Fruit fly (Drosophila melanogaster) whole organism, wandering third instar larva: Measurements from ENCODE around the gene Gip.

Experiments used
- Abd-B ChIP-seq: fragments of >200 bp; optimal IDR thresholded peaks from 2 replicates; lab custom pipeline; 2017; ENCODE audit warnings: missing biosample characterization, missing genetic modification characterization
- CG32264 ChIP-seq: fragments of 200-800 bp; sonication (Bioruptor generic); optimal IDR thresholded peaks from 2 replicates; lab custom pipeline; 2016; ENCODE audit warnings: missing biosample characterization, missing genetic modification characterization
- CG9705 ChIP-seq: fragments of 200-800 bp; sonication (Bioruptor generic); optimal IDR thresholded peaks from 2 replicates; lab custom pipeline; 2018; ENCODE audit warnings: missing biosample characterization, mild to moderate bottlenecking, missing genetic modification characterization
- CrebA ChIP-seq: fragments of 200-800 bp; sonication (Bioruptor generic); optimal IDR thresholded peaks from 2 replicates; lab custom pipeline; 2016; ENCODE audit warnings: missing biosample characterization, mild to moderate bottlenecking, missing genetic modification characterization, borderline replicate concordance
- Dfd ChIP-seq: fragments of >200 bp; optimal IDR thresholded peaks from 2 replicates; lab custom pipeline; 2017; ENCODE audit warnings: missing biosample characterization, missing genetic modification characterization
- Dif ChIP-seq: fragments of 200-275, 200-300 bp; sonication (Bioruptor generic); optimal IDR thresholded peaks from 2 replicates; lab custom pipeline; 2018; ENCODE audit warnings: missing biosample characterization, missing genetic modification characterization; ENCODE audit not compliant: partially characterized antibody
- GATAd ChIP-seq: sonication (Bioruptor generic); optimal IDR thresholded peaks from 2 replicates; lab custom pipeline; 2016; ENCODE audit warnings: missing biosample characterization, missing genetic modification characterization
- HLH106 ChIP-seq: fragments of 200-800 bp; optimal IDR thresholded peaks from 3 replicates; lab custom pipeline; 2019; ENCODE audit warnings: missing biosample characterization, mild to moderate bottlenecking, missing genetic modification characterization, moderate library complexity
- Hnf4 ChIP-seq: fragments of 200-800 bp; sonication (Bioruptor generic); optimal IDR thresholded peaks from 2 replicates; lab custom pipeline; 2016; ENCODE audit warnings: missing biosample characterization, mild to moderate bottlenecking, missing genetic modification characterization
- Hr78 ChIP-seq: fragments of >200 bp; optimal IDR thresholded peaks from 2 replicates; lab custom pipeline; 2017; ENCODE audit warnings: missing biosample characterization, missing genetic modification characterization
- Hr83 ChIP-seq: fragments of 200-300 bp; sonication (Bioruptor generic); optimal IDR thresholded peaks from 2 replicates; lab custom pipeline; 2016; ENCODE audit warnings: missing biosample characterization, mild to moderate bottlenecking, missing genetic modification characterization, moderate library complexity; ENCODE audit not compliant: poor library complexity, severe bottlenecking
- Jra ChIP-seq: sonication (Bioruptor generic); optimal IDR thresholded peaks from 2 replicates; lab custom pipeline; 2016; ENCODE audit warnings: missing biosample characterization, missing genetic modification characterization
- Mio ChIP-seq: sonication (Bioruptor generic); optimal IDR thresholded peaks from 2 replicates; lab custom pipeline; 2016; ENCODE audit warnings: missing biosample characterization, missing genetic modification characterization
- Myc ChIP-seq: fragments of >200 bp; optimal IDR thresholded peaks from 2 replicates; lab custom pipeline; 2017
- N ChIP-seq: fragments of >200 bp; optimal IDR thresholded peaks from 2 replicates; lab custom pipeline; 2018; ENCODE audit warnings: missing biosample characterization, missing external identifiers, missing genetic modification characterization
- OdsH ChIP-seq: fragments of 200-800 bp; sonication (Bioruptor generic); optimal IDR thresholded peaks from 2 replicates; lab custom pipeline; 2016; ENCODE audit warnings: missing biosample characterization, mild to moderate bottlenecking, missing genetic modification characterization
- Rel ChIP-seq, 2 experiments: fragments of 200-800 bp; sonication (Bioruptor generic) in 1 of 2; optimal IDR thresholded peaks; 2 replicates in 1 of 2; 3 replicates in 1 of 2; lab custom pipeline; 2016 to 2019; ENCODE audit warnings: mild to moderate bottlenecking in 2 of 2, missing biosample characterization in 2 of 2, missing genetic modification characterization in 2 of 2, moderate library complexity in 1 of 2
- Sp1 ChIP-seq: fragments of 200-800 bp; sonication (Bioruptor generic); optimal IDR thresholded peaks from 3 replicates; lab custom pipeline; 2019; ENCODE audit warnings: missing biosample characterization, mild to moderate bottlenecking, missing genetic modification characterization, moderate library complexity
- Vsx2 ChIP-seq: fragments of 200-300, 225-300 bp; sonication (Bioruptor generic); optimal IDR thresholded peaks from 2 replicates; lab custom pipeline; 2018; ENCODE audit warnings: missing biosample characterization, missing genetic modification characterization; ENCODE audit not compliant: partially characterized antibody
- br ChIP-seq: fragments of 200-800 bp; sonication (Bioruptor generic); optimal IDR thresholded peaks from 2 replicates; lab custom pipeline; 2016; ENCODE audit warnings: missing biosample characterization, missing genetic modification characterization
- brk ChIP-seq: fragments of 200-800 bp; sonication (Bioruptor generic); optimal IDR thresholded peaks from 2 replicates; lab custom pipeline; 2016; ENCODE audit warnings: missing biosample characterization, mild to moderate bottlenecking, missing genetic modification characterization
- dl ChIP-seq, 2 experiments: fragments of 175-275, 200-275 bp in 1 of 2; fragments of 200-275 bp in 1 of 2; sonication (Bioruptor generic); optimal IDR thresholded peaks; lab custom pipeline; 2018; ENCODE audit warnings: mild to moderate bottlenecking in 2 of 2, missing biosample characterization in 2 of 2, missing genetic modification characterization in 2 of 2, moderate library complexity in 2 of 2; ENCODE audit not compliant: partially characterized antibody in 2 of 2, insufficient read depth in 1 of 2
- dmrt93B ChIP-seq: fragments of 200-800 bp; sonication (Bioruptor generic); optimal IDR thresholded peaks from 2 replicates; lab custom pipeline; 2018; ENCODE audit warnings: missing biosample characterization, mild to moderate bottlenecking, missing genetic modification characterization
- dsf ChIP-seq: sonication (Bioruptor generic); optimal IDR thresholded peaks from 2 replicates; lab custom pipeline; 2016; ENCODE audit warnings: missing biosample characterization, missing genetic modification characterization, borderline replicate concordance
- ey ChIP-seq: fragments of 200-800 bp; sonication (Bioruptor generic); optimal IDR thresholded peaks from 2 replicates; lab custom pipeline; 2016; ENCODE audit warnings: missing biosample characterization, missing genetic modification characterization
- foxo ChIP-seq, 2 experiments: fragments of 200-800 bp; sonication (Bioruptor generic); optimal IDR thresholded peaks; 2 replicates in 1 of 2; 3 replicates in 1 of 2; lab custom pipeline; 2016 to 2017; ENCODE audit warnings: missing biosample characterization in 2 of 2, missing genetic modification characterization in 2 of 2
- fru ChIP-seq: fragments of 200-800 bp; sonication (Bioruptor generic); optimal IDR thresholded peaks from 3 replicates; lab custom pipeline; 2016; ENCODE audit warnings: missing biosample characterization, mild to moderate bottlenecking, missing genetic modification characterization
- h ChIP-seq: fragments of 200-800 bp; sonication (Bioruptor generic); optimal IDR thresholded peaks from 3 replicates; lab custom pipeline; 2016; ENCODE audit warnings: missing biosample characterization, mild to moderate bottlenecking, missing genetic modification characterization
- jim ChIP-seq: fragments of 175-275, 200-325 bp; sonication (Bioruptor generic); optimal IDR thresholded peaks from 2 replicates; lab custom pipeline; 2016; ENCODE audit warnings: missing biosample characterization, mild to moderate bottlenecking, missing genetic modification characterization
- lola ChIP-seq: fragments of >200 bp; optimal IDR thresholded peaks from 2 replicates; lab custom pipeline; 2017; ENCODE audit warnings: missing biosample characterization, missing genetic modification characterization
- pan ChIP-seq: fragments of >200 bp; optimal IDR thresholded peaks from 2 replicates; lab custom pipeline; 2017
- psq ChIP-seq: fragments of 200-800 bp; sonication (Bioruptor generic); optimal IDR thresholded peaks from 3 replicates; lab custom pipeline; 2017; ENCODE audit warnings: missing biosample characterization, mild to moderate bottlenecking, missing genetic modification characterization, moderate library complexity
- rgr ChIP-seq: fragments of 200-800 bp; sonication (Bioruptor generic); optimal IDR thresholded peaks from 3 replicates; lab custom pipeline; 2016; ENCODE audit warnings: missing biosample characterization, mild to moderate bottlenecking, missing genetic modification characterization
- sage ChIP-seq: fragments of 200-800 bp; sonication (Bioruptor generic); optimal IDR thresholded peaks from 2 replicates; lab custom pipeline; 2016; ENCODE audit warnings: missing biosample characterization, mild to moderate bottlenecking, missing genetic modification characterization
- sv ChIP-seq: fragments of 200-800 bp; sonication (Bioruptor generic); optimal IDR thresholded peaks from 3 replicates; lab custom pipeline; 2016; ENCODE audit warnings: missing biosample characterization, missing genetic modification characterization
- tai ChIP-seq: sonication (Bioruptor generic); optimal IDR thresholded peaks from 2 replicates; lab custom pipeline; 2016; ENCODE audit warnings: missing biosample characterization, missing genetic modification characterization
- usp ChIP-seq: fragments of >200 bp; optimal IDR thresholded peaks from 2 replicates; lab custom pipeline; 2017; ENCODE audit warnings: missing biosample characterization, missing genetic modification characterization
- woc ChIP-seq: sonication (Bioruptor generic); optimal IDR thresholded peaks from 2 replicates; lab custom pipeline; 2016; ENCODE audit warnings: missing biosample characterization, mild to moderate bottlenecking, missing genetic modification characterization

The Gip gene

DNA sequence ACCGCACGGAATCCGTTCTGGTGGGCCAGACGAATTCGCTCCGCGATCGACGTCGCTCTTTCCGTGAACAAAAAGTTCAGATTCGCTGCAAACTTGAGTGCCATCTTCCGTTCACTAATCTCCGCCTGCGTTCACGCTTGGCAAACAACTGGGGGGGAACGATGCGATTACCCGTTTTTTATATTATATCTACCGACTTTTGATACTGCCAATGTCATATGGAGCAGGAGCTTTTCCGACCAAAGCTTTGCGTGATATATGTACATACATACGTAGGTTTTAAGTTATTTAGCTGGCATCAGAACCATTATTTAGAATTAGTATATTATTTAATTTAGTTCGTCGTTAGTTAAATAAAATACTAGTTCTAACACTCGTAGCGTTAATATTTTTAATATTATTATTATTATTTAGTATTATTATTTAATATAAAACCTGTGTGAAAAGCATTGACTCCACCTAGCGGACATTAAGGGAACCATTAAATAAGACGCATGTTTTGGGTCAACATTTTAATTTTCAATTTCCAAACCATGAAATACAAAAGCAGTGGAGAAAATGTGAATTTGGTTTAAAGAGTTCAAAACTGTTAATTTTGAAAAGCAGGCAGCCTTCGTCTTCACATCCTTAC, at the start of gene Gip:
Gip (minus strand) TSS at position 214 of the 631 bp plus-strand sequence.
- TF ChIP-seq lola (GFP tag; lab: Kevin White, UChicago), result no peak
- no peak for TF ChIP-seq N
- no peak for TF ChIP-seq CrebA
- no peak for TF ChIP-seq Rel (GFP tag; optimal IDR thresholded peaks at IDR 0.05; lab: Kevin White, UChicago)
- peak; percentile 73 for TF ChIP-seq Rel (tag; optimal IDR thresholded peaks at IDR 0.05; lab: Kevin White, UChicago)
- TF ChIP-seq OdsH, result peak; percentile 19
- no peak for TF ChIP-seq dmrt93B
- peak; percentile 65 for TF ChIP-seq Vsx2 (GFP tag; lab: Kevin White, UChicago)
- peak; percentile 68 for TF ChIP-seq h (GFP tag; lab: Kevin White, UChicago)
- TF ChIP-seq dl (GFP tag; optimal IDR thresholded peaks at IDR 0.05; lab: Kevin White, UChicago; ENCODE audit: insufficient read depth in 1 of 2, partially characterized antibody in 2 of 2), result no peak
- TF ChIP-seq Dif, result peak; percentile 35
- TF ChIP-seq jim (GFP tag; lab: Kevin White, UChicago), result no peak
- TF ChIP-seq HLH106 (tag; lab: Kevin White, UChicago), result peak; percentile 2
- TF ChIP-seq Mio (GFP tag; lab: Kevin White, UChicago), result no peak
- TF ChIP-seq psq, result no peak
- peak; percentile 55 for TF ChIP-seq br
- no peak for TF ChIP-seq sv (GFP tag; lab: Kevin White, UChicago)
- no peak for TF ChIP-seq woc (GFP tag; lab: Kevin White, UChicago)
- TF ChIP-seq ey (GFP tag; lab: Kevin White, UChicago), result no peak
- TF ChIP-seq dsf (GFP tag; lab: Kevin White, UChicago), result no peak
- no peak for TF ChIP-seq Dfd (GFP tag; lab: Kevin White, UChicago)
- TF ChIP-seq Jra (GFP tag; lab: Kevin White, UChicago), result peak; percentile 35
- TF ChIP-seq pan, result no peak
- no peak for TF ChIP-seq Hr78 (GFP tag; lab: Kevin White, UChicago)
- peak; percentile 47 for TF ChIP-seq sage (GFP tag; lab: Kevin White, UChicago)
- no peak for TF ChIP-seq CG9705 (GFP tag; lab: Kevin White, UChicago)
- peak; percentile 48 for TF ChIP-seq Sp1
- TF ChIP-seq Abd-B (GFP tag; lab: Kevin White, UChicago), result no peak
- peak; percentile 58 for TF ChIP-seq Hnf4 (GFP tag; lab: Kevin White, UChicago)
- TF ChIP-seq Myc (lab: Kevin White, UChicago), result no peak
- no peak for TF ChIP-seq brk (GFP tag; lab: Kevin White, UChicago)
- TF ChIP-seq fru (GFP tag; lab: Kevin White, UChicago), result peak; percentile 24
- TF ChIP-seq usp (GFP tag; lab: Kevin White, UChicago), result no peak
- no peak for TF ChIP-seq CG32264 (GFP tag; lab: Kevin White, UChicago)
- peak; percentile 79 for TF ChIP-seq Hr83 (GFP tag; lab: Kevin White, UChicago)
- TF ChIP-seq GATAd (GFP tag; lab: Kevin White, UChicago), result no peak
- no peak for TF ChIP-seq tai (GFP tag; lab: Kevin White, UChicago)
- TF ChIP-seq foxo (GFP tag; optimal IDR thresholded peaks at IDR 0.05; lab: Kevin White, UChicago), result peak in 1 of 2 experiments; percentile 18
- TF ChIP-seq rgr (GFP tag; lab: Kevin White, UChicago), result peak; percentile 68

DNA sequence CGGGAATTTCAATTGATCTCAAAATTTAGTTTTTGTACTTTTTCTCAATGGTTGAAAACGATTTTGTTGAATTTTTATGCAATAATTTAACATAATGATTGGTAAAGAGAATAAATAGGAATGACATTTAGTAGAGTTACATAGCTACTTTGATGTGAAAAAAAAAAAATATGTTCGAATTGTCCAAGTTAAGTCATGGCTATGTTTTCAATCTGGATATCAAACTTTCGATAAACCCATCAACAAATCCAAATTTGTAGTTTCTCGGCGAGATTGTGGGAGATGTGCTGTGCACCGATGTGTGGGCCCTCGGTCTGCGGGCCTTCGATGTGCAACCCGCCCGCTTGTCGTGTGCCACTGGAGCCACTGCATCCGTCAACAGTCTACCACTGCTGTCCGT, 45.5 kb upstream of the Gip start, which contains the start of the genes CG32686 and CG2898:
CG32686 (minus strand) TSS at position 101 of the 400 bp plus-strand sequence.
CG2898 (plus strand) TSS at position 159 of the 400 bp plus-strand sequence.
- no peak for TF ChIP-seq tai (GFP tag; lab: Kevin White, UChicago)
- no peak for TF ChIP-seq rgr (GFP tag; lab: Kevin White, UChicago)
- no peak for TF ChIP-seq foxo (GFP tag; optimal IDR thresholded peaks at IDR 0.05; lab: Kevin White, UChicago)
- no peak for TF ChIP-seq Dfd (GFP tag; lab: Kevin White, UChicago)
- no peak for TF ChIP-seq h (GFP tag; lab: Kevin White, UChicago)
- no peak for TF ChIP-seq HLH106 (tag; lab: Kevin White, UChicago)
- TF ChIP-seq dsf (GFP tag; lab: Kevin White, UChicago), result no peak
- TF ChIP-seq jim (GFP tag; lab: Kevin White, UChicago), result no peak
- TF ChIP-seq lola (GFP tag; lab: Kevin White, UChicago), result no peak
- no peak for TF ChIP-seq br
- no peak for TF ChIP-seq Jra (GFP tag; lab: Kevin White, UChicago)
- no peak for TF ChIP-seq pan
- TF ChIP-seq sv (GFP tag; lab: Kevin White, UChicago), result no peak
- TF ChIP-seq Hr78 (GFP tag; lab: Kevin White, UChicago), result no peak
- no peak for TF ChIP-seq fru (GFP tag; lab: Kevin White, UChicago)
- no peak for TF ChIP-seq usp (GFP tag; lab: Kevin White, UChicago)
- no peak for TF ChIP-seq Dif
- no peak for TF ChIP-seq Rel (GFP tag; optimal IDR thresholded peaks at IDR 0.05; lab: Kevin White, UChicago)
- no peak for TF ChIP-seq Rel (tag; optimal IDR thresholded peaks at IDR 0.05; lab: Kevin White, UChicago)
- TF ChIP-seq CrebA, result no peak
